Worm (Caenorhabditis elegans) whole organism, late embryonic: ENCODE data around the gene cutl-1.

Experiments used
- C08G9.2 ChIP-seq: sonication (generic microtip); optimal IDR thresholded peaks from 2 replicates; lab custom pipeline; 2016; ENCODE audit warnings: mild to moderate bottlenecking, missing genetic modification characterization, moderate library complexity, missing compliant biosample characterization
- ceh-48 ChIP-seq: sonication (generic microtip); optimal IDR thresholded peaks from 2 replicates; lab custom pipeline; 2016; ENCODE audit warnings: missing genetic modification characterization, inconsistent platforms, missing compliant biosample characterization
- gmeb-2 ChIP-seq: sonication (generic microtip); optimal IDR thresholded peaks from 2 replicates; lab custom pipeline; 2016; ENCODE audit warnings: missing genetic modification characterization, inconsistent platforms, missing compliant biosample characterization
- hlh-13 ChIP-seq: fragments of 200-800 bp; sonication (Bioruptor generic); optimal IDR thresholded peaks from 2 replicates; lab custom pipeline; 2018; ENCODE audit warnings: mild to moderate bottlenecking, missing genetic modification characterization, missing compliant biosample characterization
- hlh-15 ChIP-seq: sonication (generic microtip); optimal IDR thresholded peaks from 2 replicates; lab custom pipeline; 2016; ENCODE audit warnings: missing genetic modification characterization, missing compliant biosample characterization
- hlh-30 ChIP-seq: sonication (generic microtip); optimal IDR thresholded peaks from 2 replicates; lab custom pipeline; 2017; ENCODE audit warnings: antibody characterized with exemption, missing genetic modification characterization, missing compliant biosample characterization; ENCODE audit not compliant: insufficient read depth
- hlh-8 ChIP-seq: sonication (generic microtip); optimal IDR thresholded peaks from 2 replicates; lab custom pipeline; 2016; ENCODE audit warnings: missing genotype, missing genetic modification characterization, missing compliant biosample characterization
- pax-1 ChIP-seq: fragments of 150-350 bp; optimal IDR thresholded peaks from 2 replicates; lab custom pipeline; 2014; ENCODE audit warnings: missing biosample characterization, missing genetic modification characterization
- pqm-1 ChIP-seq: sonication (generic microtip); optimal IDR thresholded peaks from 2 replicates; lab custom pipeline; 2016; ENCODE audit warnings: missing genetic modification characterization, missing compliant biosample characterization
- rnt-1 ChIP-seq: sonication (generic microtip); optimal IDR thresholded peaks from 2 replicates; lab custom pipeline; 2016; ENCODE audit warnings: missing genetic modification characterization, missing compliant biosample characterization
- tbx-2 ChIP-seq: sonication (generic microtip); optimal IDR thresholded peaks from 2 replicates; lab custom pipeline; 2016; ENCODE audit warnings: missing genetic modification characterization, missing compliant biosample characterization

- no peak for TF ChIP-seq hlh-15
- TF ChIP-seq hlh-8 (tag; lab: Kevin White, UChicago): no peak
- TF ChIP-seq C08G9.2: no peak
- TF ChIP-seq rnt-1: no peak
- TF ChIP-seq hlh-13: no peak
- no peak for TF ChIP-seq ceh-48
- no peak for TF ChIP-seq pqm-1 (tag; lab: Kevin White, UChicago)
- no peak for TF ChIP-seq tbx-2 (tag; lab: Kevin White, UChicago)
- no peak for TF ChIP-seq hlh-30 (tag; lab: Kevin White, UChicago)
- no peak for TF ChIP-seq pax-1 (tag; lab: Kevin White, UChicago)
- TF ChIP-seq gmeb-2 (tag; lab: Kevin White, UChicago): no peak
Observed at ce11 chrV:13407913-13408312, 2.0 kb upstream of the cutl-1 start, which contains the start of gene F53F1.3.
